Fruit fly (Drosophila melanogaster) ovary, adult (tissue): ENCODE results near the gene promL.

Source experiments
- CG17801 ChIP-seq: fragments of 200-800 bp; optimal IDR thresholded peaks from 2 replicates; lab custom pipeline; 2019; ENCODE audit warnings: missing biosample characterization, mild to moderate bottlenecking, missing genetic modification characterization, moderate library complexity; ENCODE audit not compliant: partially characterized antibody

promL gene

dm6 chr3L:3143383-3143962 is 15.9 kb upstream of the promL start, which contains the start of the genes CG11537 and Alg2:
CG11537 (minus strand) TSS chr3L:3143457.
Alg2 (plus strand) TSS chr3L:3143808.
- TF ChIP-seq CG17801 (GFP tag; lab: Kevin White, UChicago) = no peak

- TF ChIP-seq CG17801 (GFP tag; lab: Kevin White, UChicago) = no peak
Measured at dm6 chr3L:3142516-3143382, 15.2 kb upstream of the promL start.

- no peak for TF ChIP-seq CG17801 (GFP tag; lab: Kevin White, UChicago)
Measured at dm6 chr3L:3141411-3141810, 13.9 kb upstream of the promL start.

- no peak for TF ChIP-seq CG17801 (GFP tag; lab: Kevin White, UChicago)
Measured at dm6 chr3L:3134064-3134545, 6.6 kb upstream of the promL start.

- no peak for TF ChIP-seq CG17801 (GFP tag; lab: Kevin White, UChicago)
Measured at dm6 chr3L:3126478-3126877, 1.0 kb downstream of the promL start.

DNA sequence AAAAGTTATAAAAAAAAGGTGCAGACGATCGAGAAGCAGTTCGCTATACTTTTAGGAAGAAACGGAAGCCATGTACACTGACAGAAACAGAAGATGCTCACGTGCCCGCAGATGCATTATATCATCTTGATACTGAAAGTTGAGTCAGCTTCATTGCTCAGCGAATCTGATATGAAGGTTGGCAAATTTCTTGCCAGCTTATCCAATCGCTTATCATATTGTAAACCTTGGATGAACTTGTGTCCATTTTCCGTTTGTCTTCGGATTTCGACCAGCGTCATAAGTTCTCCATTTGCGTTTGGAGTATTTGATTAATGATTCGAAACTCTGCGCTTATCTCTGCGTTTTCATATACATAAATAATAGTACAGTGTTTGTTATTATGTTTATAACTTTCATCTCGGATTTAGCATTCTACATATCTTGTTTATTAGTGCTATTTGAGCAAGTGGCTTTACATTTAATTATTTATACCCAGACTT is 1.8 kb downstream of the promL start:
- TF ChIP-seq CG17801 (GFP tag; lab: Kevin White, UChicago) = no peak

DNA sequence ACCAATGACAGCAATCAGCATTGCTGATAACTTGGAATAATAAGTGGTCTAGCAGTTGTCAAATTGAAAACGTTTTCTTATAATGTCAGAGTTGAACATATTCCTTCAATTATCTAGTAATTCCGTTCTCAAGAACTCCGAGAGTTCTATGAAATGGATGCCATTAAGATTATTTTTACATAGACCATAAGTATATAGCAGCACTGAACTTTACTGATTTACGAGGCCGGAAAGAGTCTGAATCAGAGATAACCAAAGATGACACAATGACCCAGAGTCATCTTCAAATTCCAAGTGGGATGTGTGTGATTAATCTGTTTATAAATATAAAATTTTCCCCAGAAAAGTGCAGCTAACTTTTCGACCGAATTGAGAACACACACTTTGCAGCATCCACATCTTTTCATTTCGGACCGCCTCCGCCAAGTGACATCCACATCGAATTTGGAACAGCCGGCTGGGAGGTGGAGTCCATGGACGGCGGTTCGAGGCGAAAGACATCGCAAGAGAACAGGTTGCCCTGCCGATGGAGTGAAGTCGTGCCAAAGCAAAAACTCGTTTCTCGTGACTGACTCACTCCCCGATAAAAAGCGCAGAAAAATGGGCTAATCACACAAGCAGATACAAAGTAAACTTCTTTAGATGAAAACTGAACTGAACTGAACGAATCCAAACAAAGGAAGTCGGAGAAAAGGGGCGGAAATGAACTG is 2.4 kb downstream of the promL start:
- TF ChIP-seq CG17801 (GFP tag; lab: Kevin White, UChicago) = no peak

DNA sequence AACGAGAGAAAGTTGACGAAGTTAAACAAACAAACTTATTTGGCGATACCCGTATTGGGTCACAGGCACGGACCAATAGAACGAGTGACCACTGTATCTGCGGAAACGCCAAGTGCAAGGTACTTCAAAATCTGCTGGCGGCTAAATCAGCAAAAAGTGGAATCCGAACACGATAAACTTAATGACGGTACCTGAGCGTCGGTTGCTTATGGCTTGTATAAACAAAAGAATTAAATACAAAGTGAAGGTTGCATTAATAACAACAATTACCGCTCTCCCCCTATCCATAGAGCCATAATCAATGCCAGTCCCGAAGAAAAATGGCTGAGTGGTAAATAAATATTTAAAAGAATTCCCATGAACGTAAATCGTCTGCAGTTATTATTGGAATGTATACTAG is 3.0 kb downstream of the promL start:
- no peak for TF ChIP-seq CG17801 (GFP tag; lab: Kevin White, UChicago)

- no peak for TF ChIP-seq CG17801 (GFP tag; lab: Kevin White, UChicago)
Measured at dm6 chr3L:3122688-3123316, 4.7 kb downstream of the promL start.

DNA sequence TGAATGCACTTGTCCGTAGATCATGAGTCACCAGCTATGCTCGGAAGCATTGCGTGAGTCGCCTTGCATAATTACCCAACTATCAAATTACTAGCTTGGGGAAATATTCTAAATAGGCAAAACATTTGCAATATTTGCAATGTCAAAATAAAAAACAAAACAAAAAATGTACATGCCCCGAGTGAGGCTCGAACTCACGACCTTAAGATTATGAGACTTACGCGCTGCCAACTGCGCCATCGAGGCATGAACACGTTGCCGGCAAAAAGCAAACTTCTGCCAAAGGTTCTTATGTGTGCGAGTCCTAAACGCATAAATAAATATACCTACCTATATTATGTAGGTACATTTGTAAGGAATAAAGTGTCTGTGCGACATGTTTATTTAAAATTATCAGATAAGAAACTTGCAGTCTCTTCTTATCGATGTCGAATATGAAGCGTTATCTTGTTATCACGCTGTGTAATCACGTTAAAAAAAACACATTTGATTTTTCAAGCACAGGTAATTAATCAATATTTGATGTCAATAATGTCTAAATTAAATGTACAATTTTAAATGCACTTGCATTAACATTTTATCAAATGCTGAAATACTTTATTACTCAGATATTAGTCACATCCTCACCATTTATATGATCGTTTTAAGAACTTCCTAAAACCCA is 5.6 kb downstream of the promL start:
- no peak for TF ChIP-seq CG17801 (GFP tag; lab: Kevin White, UChicago)

dm6 chr3L:3114367-3114766 is 13.2 kb downstream of the promL start, which contains the start of gene CG45067:
CG45067 (minus strand) TSS chr3L:3114467.
- no peak for TF ChIP-seq CG17801 (GFP tag; lab: Kevin White, UChicago)

DNA sequence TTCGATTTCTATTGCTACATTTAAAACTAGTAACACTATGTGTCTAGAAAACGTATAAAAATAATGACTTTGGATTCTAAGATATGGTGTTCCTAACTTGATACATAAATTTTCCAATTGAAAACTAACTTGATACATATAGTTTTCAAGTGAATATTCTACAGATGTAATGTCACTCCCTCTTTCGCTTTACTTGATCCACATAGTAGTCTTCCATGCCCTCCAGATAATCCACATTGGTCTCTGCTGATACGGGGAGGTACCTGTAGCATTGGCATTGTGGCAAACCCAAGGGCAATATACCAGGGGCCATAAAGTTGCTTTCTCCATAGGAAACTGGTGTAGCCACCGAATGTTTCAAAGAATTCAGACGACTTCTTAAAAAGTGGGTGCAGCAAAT is 16.4 kb downstream of the promL start, which contains the start of gene CG45066:
TSS of gene CG45066 (minus strand) at position 101 of the 400 bp plus-strand sequence.
- TF ChIP-seq CG17801 (GFP tag; lab: Kevin White, UChicago) = no peak

- no peak for TF ChIP-seq CG17801 (GFP tag; lab: Kevin White, UChicago)
Measured at dm6 chr3L:3109417-3110090, 18.0 kb downstream of the promL start.
